Worm (Caenorhabditis elegans) whole organism, L1 larva: ENCODE results near the gene R10E8.2.
"Not testable (repeated sequence)": the region's sequence is repeated elsewhere in the genome, so short reads cannot be mapped to it uniquely, and the experiment has no call there.

Experiments used
- aha-1 ChIP-seq: fragments of 150-350 bp; optimal IDR thresholded peaks from 2 replicates; lab custom pipeline; 2014; ENCODE audit warnings: missing biosample characterization, missing genetic modification characterization
- efl-1 ChIP-seq, 4 experiments: fragments of 150-350 bp; optimal IDR thresholded peaks in 3 of 4; peaks in 1 of 4; 1 replicate in 1 of 4; 2 replicates in 3 of 4; lab custom pipeline; 2014; ENCODE audit warnings: missing biosample characterization in 2 of 4, missing genetic modification characterization in 2 of 4, missing genetic modification reagents in 2 of 4
- elt-2 ChIP-seq: sonication (generic microtip); optimal IDR thresholded peaks from 2 replicates; lab custom pipeline; 2016; ENCODE audit warnings: missing genetic modification characterization, mild to moderate bottlenecking, inconsistent platforms, missing compliant biosample characterization, missing genetic modification reagents
- elt-3 ChIP-seq, 6 experiments: fragments of 150-350 bp in 1 of 6; sonication (generic microtip); optimal IDR thresholded peaks; 2 replicates each; lab custom pipeline; 2017 to 2018; ENCODE audit warnings: missing biosample characterization in 6 of 6, missing genetic modification characterization in 6 of 6, inconsistent platforms in 1 of 6
- ets-5 ChIP-seq: fragments of 200-800 bp; sonication (Bioruptor generic); IDR thresholded peaks from 2 replicates; pipeline ENCODE4 v1.3.6; 2022; ENCODE audit warnings: missing genetic modification characterization, missing compliant biosample characterization
- fkh-4 ChIP-seq: sonication (generic microtip); optimal IDR thresholded peaks from 2 replicates; lab custom pipeline; 2016; ENCODE audit warnings: missing compliant biosample characterization, missing genetic modification characterization, borderline replicate concordance
- isw-1 ChIP-seq: fragments of 200-800 bp; sonication (Bioruptor generic); IDR thresholded peaks from 2 replicates; pipeline ENCODE4 v1.3.6; 2022; ENCODE audit warnings: missing genetic modification characterization, missing compliant biosample characterization
- lin-39 ChIP-seq: fragments of 150-350 bp; optimal IDR thresholded peaks from 2 replicates; lab custom pipeline; 2014; ENCODE audit warnings: missing biosample characterization, missing genetic modification reagents, missing genetic modification characterization
- lsy-2 ChIP-seq, 2 experiments: fragments of 150-350 bp; optimal IDR thresholded peaks; 2 replicates each; lab custom pipeline; 2014; ENCODE audit warnings: missing biosample characterization in 2 of 2, missing genetic modification characterization in 2 of 2
- nhr-84 ChIP-seq: sonication (generic microtip); optimal IDR thresholded peaks from 2 replicates; lab custom pipeline; 2017; ENCODE audit warnings: missing biosample characterization, missing genetic modification characterization
- skn-1 ChIP-seq: fragments of 150-350 bp; optimal IDR thresholded peaks from 2 replicates; lab custom pipeline; 2014; ENCODE audit warnings: missing biosample characterization, missing genetic modification characterization
- ztf-4 ChIP-seq: fragments of 150-350 bp; optimal IDR thresholded peaks from 2 replicates; lab custom pipeline; 2014; ENCODE audit warnings: missing biosample characterization, missing genetic modification characterization

DNA sequence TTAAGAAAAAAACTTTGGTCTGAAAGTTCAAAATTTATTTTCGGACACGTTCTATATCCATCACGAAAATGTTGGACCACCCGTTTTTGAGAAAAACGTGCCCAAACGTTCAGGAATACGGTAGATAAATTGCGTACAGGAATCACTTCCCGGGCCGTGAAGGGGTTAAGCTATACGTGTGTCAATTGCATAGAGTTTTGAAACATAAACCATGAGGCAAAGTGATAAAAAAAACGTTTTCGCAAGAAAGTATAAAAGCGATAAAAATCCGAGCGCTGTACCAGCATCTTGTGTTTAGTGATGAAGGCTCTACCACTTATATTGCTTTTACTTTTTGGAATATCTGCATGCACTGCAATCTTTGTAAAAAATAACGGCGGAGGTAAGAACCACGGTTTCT is 48.8 kb downstream of the R10E8.2 start, which contains the start of gene Y51A2A.6:
- not testable (repeated sequence) for TF ChIP-seq fkh-4 (tag; lab: Kevin White, UChicago); ets-5 (GFP tag; lab: Robert Waterston, UW); lin-39 (tag; lab: Kevin White, UChicago); aha-1 (tag; lab: Kevin White, UChicago); lsy-2 (tag; optimal IDR thresholded peaks at IDR 0.05; lab: Kevin White, UChicago); skn-1; nhr-84; isw-1; elt-3 (tag; optimal IDR thresholded peaks at IDR 0.05; lab: Kevin White, UChicago); ztf-4; efl-1 (optimal IDR thresholded peaks at IDR 0.05; lab: Kevin White, UChicago); efl-1 (GFP tag; optimal IDR thresholded peaks at IDR 0.05 in 1 of 2; lab: Kevin White, UChicago); elt-2 (tag; lab: Kevin White, UChicago)
